Fruit fly (Drosophila melanogaster): ENCODE data around the gene wntD.

DNA sequence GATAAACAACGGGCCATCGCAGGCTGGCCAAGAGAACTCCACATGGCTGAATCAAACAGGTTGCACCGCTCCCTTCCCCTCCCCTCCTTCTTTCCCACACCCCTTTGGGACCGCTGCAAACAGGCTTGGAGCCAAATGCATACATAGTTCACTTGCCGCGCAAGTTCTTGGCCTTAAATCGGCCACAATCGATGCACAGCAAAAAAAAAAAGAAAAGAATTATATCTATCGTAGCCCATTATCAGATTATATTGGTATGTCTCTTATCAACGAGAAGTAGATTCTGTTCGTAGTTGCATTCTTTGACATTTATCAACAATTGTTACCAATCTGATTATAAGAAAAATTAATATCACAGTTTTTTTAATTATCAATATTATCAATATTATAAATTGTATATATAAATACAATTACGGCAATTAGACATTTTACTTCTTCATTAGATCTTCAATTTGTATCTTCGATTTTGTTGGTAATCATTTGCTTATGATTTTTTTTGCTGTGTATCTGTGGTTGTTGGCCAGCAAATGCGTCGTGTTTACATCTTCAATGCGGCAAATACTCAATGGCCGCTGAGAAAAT is 12.4 kb upstream of the wntD start:
- TF ChIP-seq CG33017 (tag; optimal IDR thresholded peaks at IDR 0.05) (no peak), kay (GFP tag; ENCODE audit: borderline replicate concordance) (no peak), toe (GFP tag; optimal IDR thresholded peaks at IDR 0.05) (no peak), pad (GFP tag; optimal IDR thresholded peaks at IDR 0.05) (no peak)
